Fruit fly (Drosophila melanogaster) whole organism, wandering third instar larva: ENCODE results near the gene CG7810.
A peak's percentile ranks its signal among the peaks of the same experiment; 100 is the strongest.

Experiments
- Abd-B ChIP-seq: fragments of >200 bp; optimal IDR thresholded peaks from 2 replicates; lab custom pipeline; 2017; ENCODE audit warnings: missing biosample characterization, missing genetic modification characterization
- CG32264 ChIP-seq: fragments of 200-800 bp; sonication (Bioruptor generic); optimal IDR thresholded peaks from 2 replicates; lab custom pipeline; 2016; ENCODE audit warnings: missing biosample characterization, missing genetic modification characterization
- CG9705 ChIP-seq: fragments of 200-800 bp; sonication (Bioruptor generic); optimal IDR thresholded peaks from 2 replicates; lab custom pipeline; 2018; ENCODE audit warnings: missing biosample characterization, mild to moderate bottlenecking, missing genetic modification characterization
- CrebA ChIP-seq: fragments of 200-800 bp; sonication (Bioruptor generic); optimal IDR thresholded peaks from 2 replicates; lab custom pipeline; 2016; ENCODE audit warnings: missing biosample characterization, mild to moderate bottlenecking, missing genetic modification characterization, borderline replicate concordance
- Dfd ChIP-seq: fragments of >200 bp; optimal IDR thresholded peaks from 2 replicates; lab custom pipeline; 2017; ENCODE audit warnings: missing biosample characterization, missing genetic modification characterization
- Dif ChIP-seq: fragments of 200-275, 200-300 bp; sonication (Bioruptor generic); optimal IDR thresholded peaks from 2 replicates; lab custom pipeline; 2018; ENCODE audit warnings: missing biosample characterization, missing genetic modification characterization; ENCODE audit not compliant: partially characterized antibody
- GATAd ChIP-seq: sonication (Bioruptor generic); optimal IDR thresholded peaks from 2 replicates; lab custom pipeline; 2016; ENCODE audit warnings: missing biosample characterization, missing genetic modification characterization
- HLH106 ChIP-seq: fragments of 200-800 bp; optimal IDR thresholded peaks from 3 replicates; lab custom pipeline; 2019; ENCODE audit warnings: missing biosample characterization, mild to moderate bottlenecking, missing genetic modification characterization, moderate library complexity
- Hnf4 ChIP-seq: fragments of 200-800 bp; sonication (Bioruptor generic); optimal IDR thresholded peaks from 2 replicates; lab custom pipeline; 2016; ENCODE audit warnings: missing biosample characterization, mild to moderate bottlenecking, missing genetic modification characterization
- Jra ChIP-seq: sonication (Bioruptor generic); optimal IDR thresholded peaks from 2 replicates; lab custom pipeline; 2016; ENCODE audit warnings: missing biosample characterization, missing genetic modification characterization
- Rel ChIP-seq, 2 experiments: fragments of 200-800 bp; sonication (Bioruptor generic) in 1 of 2; optimal IDR thresholded peaks; 2 replicates in 1 of 2; 3 replicates in 1 of 2; lab custom pipeline; 2016 to 2019; ENCODE audit warnings: mild to moderate bottlenecking in 2 of 2, missing biosample characterization in 2 of 2, missing genetic modification characterization in 2 of 2, moderate library complexity in 1 of 2
- Sp1 ChIP-seq: fragments of 200-800 bp; sonication (Bioruptor generic); optimal IDR thresholded peaks from 3 replicates; lab custom pipeline; 2019; ENCODE audit warnings: missing biosample characterization, mild to moderate bottlenecking, missing genetic modification characterization, moderate library complexity
- dsf ChIP-seq: sonication (Bioruptor generic); optimal IDR thresholded peaks from 2 replicates; lab custom pipeline; 2016; ENCODE audit warnings: missing biosample characterization, missing genetic modification characterization, borderline replicate concordance
- ey ChIP-seq: fragments of 200-800 bp; sonication (Bioruptor generic); optimal IDR thresholded peaks from 2 replicates; lab custom pipeline; 2016; ENCODE audit warnings: missing biosample characterization, missing genetic modification characterization
- foxo ChIP-seq, 2 experiments: fragments of 200-800 bp; sonication (Bioruptor generic); optimal IDR thresholded peaks; 2 replicates in 1 of 2; 3 replicates in 1 of 2; lab custom pipeline; 2016 to 2017; ENCODE audit warnings: missing biosample characterization in 2 of 2, missing genetic modification characterization in 2 of 2
- fru ChIP-seq: fragments of 200-800 bp; sonication (Bioruptor generic); optimal IDR thresholded peaks from 3 replicates; lab custom pipeline; 2016; ENCODE audit warnings: missing biosample characterization, mild to moderate bottlenecking, missing genetic modification characterization
- h ChIP-seq: fragments of 200-800 bp; sonication (Bioruptor generic); optimal IDR thresholded peaks from 3 replicates; lab custom pipeline; 2016; ENCODE audit warnings: missing biosample characterization, mild to moderate bottlenecking, missing genetic modification characterization
- jim ChIP-seq: fragments of 175-275, 200-325 bp; sonication (Bioruptor generic); optimal IDR thresholded peaks from 2 replicates; lab custom pipeline; 2016; ENCODE audit warnings: missing biosample characterization, mild to moderate bottlenecking, missing genetic modification characterization
- lola ChIP-seq: fragments of >200 bp; optimal IDR thresholded peaks from 2 replicates; lab custom pipeline; 2017; ENCODE audit warnings: missing biosample characterization, missing genetic modification characterization
- pan ChIP-seq: fragments of >200 bp; optimal IDR thresholded peaks from 2 replicates; lab custom pipeline; 2017
- psq ChIP-seq: fragments of 200-800 bp; sonication (Bioruptor generic); optimal IDR thresholded peaks from 3 replicates; lab custom pipeline; 2017; ENCODE audit warnings: missing biosample characterization, mild to moderate bottlenecking, missing genetic modification characterization, moderate library complexity
- rgr ChIP-seq: fragments of 200-800 bp; sonication (Bioruptor generic); optimal IDR thresholded peaks from 3 replicates; lab custom pipeline; 2016; ENCODE audit warnings: missing biosample characterization, mild to moderate bottlenecking, missing genetic modification characterization
- sage ChIP-seq: fragments of 200-800 bp; sonication (Bioruptor generic); optimal IDR thresholded peaks from 2 replicates; lab custom pipeline; 2016; ENCODE audit warnings: missing biosample characterization, mild to moderate bottlenecking, missing genetic modification characterization
- sv ChIP-seq: fragments of 200-800 bp; sonication (Bioruptor generic); optimal IDR thresholded peaks from 3 replicates; lab custom pipeline; 2016; ENCODE audit warnings: missing biosample characterization, missing genetic modification characterization
- tai ChIP-seq: sonication (Bioruptor generic); optimal IDR thresholded peaks from 2 replicates; lab custom pipeline; 2016; ENCODE audit warnings: missing biosample characterization, missing genetic modification characterization
- woc ChIP-seq: sonication (Bioruptor generic); optimal IDR thresholded peaks from 2 replicates; lab custom pipeline; 2016; ENCODE audit warnings: missing biosample characterization, mild to moderate bottlenecking, missing genetic modification characterization

Gene CG7810

dm6 chr2L:8266670-8267435 lies 44.1 kb downstream of the CG7810 start:
- TF ChIP-seq sv (GFP tag; lab: Kevin White, UChicago) (no peak), CG32264 (GFP tag; lab: Kevin White, UChicago) (no peak), Jra (GFP tag; lab: Kevin White, UChicago) (no peak), ey (no peak), psq (GFP tag; lab: Kevin White, UChicago) (no peak), rgr (GFP tag; lab: Kevin White, UChicago) (no peak)

dm6 chr2L:8266145-8266544 lies 44.9 kb downstream of the CG7810 start:
- no peak for TF ChIP-seq CrebA
- TF ChIP-seq rgr (GFP tag; lab: Kevin White, UChicago) = no peak
- no peak for TF ChIP-seq fru (GFP tag; lab: Kevin White, UChicago)
- no peak for TF ChIP-seq lola (GFP tag; lab: Kevin White, UChicago)
- no peak for TF ChIP-seq tai (GFP tag; lab: Kevin White, UChicago)
- no peak for TF ChIP-seq dsf (GFP tag; lab: Kevin White, UChicago)
- no peak for TF ChIP-seq woc (GFP tag; lab: Kevin White, UChicago)
- no peak for TF ChIP-seq pan (lab: Kevin White, UChicago)
- TF ChIP-seq GATAd = no peak
- no peak for TF ChIP-seq Hnf4
- TF ChIP-seq Rel (GFP tag; optimal IDR thresholded peaks at IDR 0.05; lab: Kevin White, UChicago) = no peak
- TF ChIP-seq Rel (tag; optimal IDR thresholded peaks at IDR 0.05; lab: Kevin White, UChicago) = no peak
- no peak for TF ChIP-seq CG9705 (GFP tag; lab: Kevin White, UChicago)
- TF ChIP-seq psq (GFP tag; lab: Kevin White, UChicago) = peak; percentile 7
- TF ChIP-seq Abd-B (GFP tag; lab: Kevin White, UChicago) = no peak
- TF ChIP-seq ey = no peak
- TF ChIP-seq foxo (GFP tag; optimal IDR thresholded peaks at IDR 0.05; lab: Kevin White, UChicago) = peak in 1 of 2 experiments; percentile 41
- peak; percentile 8 for TF ChIP-seq sv (GFP tag; lab: Kevin White, UChicago)
- no peak for TF ChIP-seq sage (GFP tag; lab: Kevin White, UChicago)
- TF ChIP-seq Dfd (GFP tag; lab: Kevin White, UChicago) = no peak
- no peak for TF ChIP-seq jim (GFP tag; lab: Kevin White, UChicago)
- TF ChIP-seq Dif (GFP tag; lab: Kevin White, UChicago) = no peak
- TF ChIP-seq HLH106 (tag; lab: Kevin White, UChicago) = no peak
- peak; percentile 33 for TF ChIP-seq h (GFP tag; lab: Kevin White, UChicago)
- peak; percentile 42 for TF ChIP-seq Sp1 (GFP tag; lab: Kevin White, UChicago)
- TF ChIP-seq CG32264 (GFP tag; lab: Kevin White, UChicago) = no peak
